Worm (Caenorhabditis elegans) whole organism, L4/young adult: ENCODE data around the gene bath-26.
"Not testable (repeated sequence)": the region's sequence is repeated elsewhere in the genome, so short reads cannot be mapped to it uniquely, and the experiment has no call there.

ENCODE experiments used
- W03F9.2 ChIP-seq: fragments of 150-350 bp; optimal IDR thresholded peaks from 2 replicates; lab custom pipeline; 2014; ENCODE audit warnings: missing biosample characterization, missing genetic modification characterization
- dao-5 ChIP-seq: sonication (generic microtip); optimal IDR thresholded peaks from 2 replicates; lab custom pipeline; 2016; ENCODE audit warnings: missing genotype, missing genetic modification characterization, moderate library complexity, missing compliant biosample characterization
- him-1 ChIP-seq: sonication (generic microtip); optimal IDR thresholded peaks from 2 replicates; lab custom pipeline; 2016; ENCODE audit warnings: missing genotype, missing genetic modification reagents, missing genetic modification characterization, missing compliant biosample characterization

The bath-26 gene

ce11 chrII:1584140-1584539, 16.4 kb downstream of the bath-26 start, which contains the start of gene clec-21:
TSS of gene clec-21 (minus strand) at chrII:1584240.
- no peak for TF ChIP-seq dao-5 (tag; lab: Kevin White, UChicago)
- TF ChIP-seq W03F9.2 (tag; lab: Kevin White, UChicago) = no peak

ce11 chrII:1579886-1580285, 20.7 kb downstream of the bath-26 start, which contains the start of gene math-38:
TSS of gene math-38 (minus strand) at chrII:1579986.
- TF ChIP-seq him-1 (tag; lab: Kevin White, UChicago) = no peak
- TF ChIP-seq dao-5 (tag; lab: Kevin White, UChicago) = no peak
- no peak for TF ChIP-seq W03F9.2 (tag; lab: Kevin White, UChicago)

- TF ChIP-seq dao-5 (tag; lab: Kevin White, UChicago) (no peak), W03F9.2 (tag; lab: Kevin White, UChicago) (no peak), him-1 (tag; lab: Kevin White, UChicago) (no peak)
Observed at ce11 chrII:1576772-1577171, 23.8 kb downstream of the bath-26 start.

ce11 chrII:1576030-1576429, 24.5 kb downstream of the bath-26 start, which contains the start of gene K05F6.10:
TSS of gene K05F6.10 (minus strand) at chrII:1576130.
- no peak for TF ChIP-seq W03F9.2 (tag; lab: Kevin White, UChicago)
- no peak for TF ChIP-seq dao-5 (tag; lab: Kevin White, UChicago)
- no peak for TF ChIP-seq him-1 (tag; lab: Kevin White, UChicago)

- no peak for TF ChIP-seq dao-5 (tag; lab: Kevin White, UChicago)
Observed at ce11 chrII:1571032-1571431, 29.5 kb downstream of the bath-26 start, which contains the start of gene fbxb-46. TSS of gene fbxb-46 (minus strand) at chrII:1571132.

- TF ChIP-seq him-1 (tag; lab: Kevin White, UChicago) = no peak
- TF ChIP-seq W03F9.2 (tag; lab: Kevin White, UChicago) = no peak
- no peak for TF ChIP-seq dao-5 (tag; lab: Kevin White, UChicago)
Observed at ce11 chrII:1568214-1568613, 32.3 kb downstream of the bath-26 start, which contains the start of gene fbxb-49. TSS of gene fbxb-49 (plus strand) at chrII:1568514.

- TF ChIP-seq W03F9.2 (tag; lab: Kevin White, UChicago) (no peak), him-1 (tag; lab: Kevin White, UChicago) (no peak), dao-5 (tag; lab: Kevin White, UChicago) (no peak)
Observed at ce11 chrII:1567646-1568045, 32.9 kb downstream of the bath-26 start, which contains the start of gene K05F6.8. TSS of gene K05F6.8 (minus strand) at chrII:1567746.

ce11 chrII:1561863-1562262, 38.7 kb downstream of the bath-26 start, which contains the start of gene K05F6.14:
TSS of gene K05F6.14 (plus strand) at chrII:1562163.
- TF ChIP-seq him-1 (tag; lab: Kevin White, UChicago) = no peak
- no peak for TF ChIP-seq dao-5 (tag; lab: Kevin White, UChicago)
- no peak for TF ChIP-seq W03F9.2 (tag; lab: Kevin White, UChicago)

- no peak for TF ChIP-seq dao-5 (tag; lab: Kevin White, UChicago)
- TF ChIP-seq him-1 (tag; lab: Kevin White, UChicago) = no peak
- TF ChIP-seq W03F9.2 (tag; lab: Kevin White, UChicago) = no peak
Observed at ce11 chrII:1560839-1561238, 39.7 kb downstream of the bath-26 start.

- TF ChIP-seq dao-5, him-1, W03F9.2 (tag; lab: Kevin White, UChicago): not testable (repeated sequence)
Observed at ce11 chrII:1556217-1556616, 44.3 kb downstream of the bath-26 start, which contains the start of the genes fbxb-54 and fbxb-50. TSS of gene fbxb-54 (minus strand) at chrII:1556317. TSS of gene fbxb-50 (plus strand) at chrII:1556443.

ce11 chrII:1550501-1550900, 50.1 kb downstream of the bath-26 start, which contains the start of the genes fbxb-52 and fbxb-51:
TSS of gene fbxb-52 (minus strand) at chrII:1550601.
TSS of gene fbxb-51 (plus strand) at chrII:1550712.
- no peak for TF ChIP-seq him-1 (tag; lab: Kevin White, UChicago)
- TF ChIP-seq dao-5 (tag; lab: Kevin White, UChicago) = no peak
- no peak for TF ChIP-seq W03F9.2 (tag; lab: Kevin White, UChicago)
